Fruit fly (Drosophila melanogaster) whole organism, embryonic: ENCODE data around the gene Rbbp5.
A peak's percentile ranks its signal among the peaks of the same experiment; 100 is the strongest.

ENCODE experiments used
- Atf6 ChIP-seq: fragments of 200-800 bp; sonication (Bioruptor generic); IDR thresholded peaks from 2 replicates; pipeline ENCODE4 v1.3.6; 2022; ENCODE audit warnings: missing biosample characterization, missing genetic modification characterization
- BEAF-32 ChIP-seq: fragments of 200-800 bp; sonication (Bioruptor generic); optimal IDR thresholded peaks from 3 replicates; lab custom pipeline; 2017; ENCODE audit warnings: missing biosample characterization, missing genetic modification characterization, mild to moderate bottlenecking, moderate library complexity, missing genetic modification reagents
- CG10267 ChIP-seq: fragments of 200-800 bp; sonication (Bioruptor generic); optimal IDR thresholded peaks from 2 replicates; lab custom pipeline; 2018; ENCODE audit warnings: missing biosample characterization, mild to moderate bottlenecking, missing genetic modification characterization, moderate library complexity
- CG2116 ChIP-seq: fragments of 200-800 bp; sonication (Bioruptor generic); optimal IDR thresholded peaks from 3 replicates; lab custom pipeline; 2018; ENCODE audit warnings: missing biosample characterization, mild to moderate bottlenecking, missing genetic modification characterization
- CG4820 ChIP-seq: fragments of 200-800 bp; sonication (Bioruptor generic); optimal IDR thresholded peaks from 3 replicates; lab custom pipeline; 2016; ENCODE audit warnings: missing biosample characterization, missing genetic modification characterization
- HmgD ChIP-seq: fragments of 200-800 bp; sonication (Bioruptor generic); optimal IDR thresholded peaks from 3 replicates; lab custom pipeline; 2016; ENCODE audit warnings: missing biosample characterization, missing genetic modification characterization
- Hr3 ChIP-seq: fragments of 200-800 bp; sonication (Bioruptor generic); optimal IDR thresholded peaks from 3 replicates; lab custom pipeline; 2016; ENCODE audit warnings: missing biosample characterization, missing genetic modification characterization
- MTF-1 ChIP-seq: fragments of 200-800 bp; sonication (Bioruptor generic); optimal IDR thresholded peaks from 2 replicates; lab custom pipeline; 2018; ENCODE audit warnings: missing biosample characterization, mild to moderate bottlenecking, missing genetic modification characterization, borderline replicate concordance
- Sin3A ChIP-seq: fragments of >200 bp; optimal IDR thresholded peaks from 2 replicates; lab custom pipeline; 2018
- inv ChIP-seq: fragments of 200-800 bp; sonication (Bioruptor generic); IDR thresholded peaks from 2 replicates; pipeline ENCODE4 v1.3.6; 2022; ENCODE audit warnings: missing biosample characterization, missing genetic modification characterization; ENCODE audit not compliant: partially characterized antibody
- jigr1 ChIP-seq: fragments of 200-800 bp; sonication (Bioruptor generic); IDR thresholded peaks from 3 replicates; pipeline ENCODE4 v1.3.6; 2022; ENCODE audit warnings: missing biosample characterization, missing genetic modification characterization
- slou ChIP-seq: fragments of 200-800 bp; sonication (Bioruptor generic); optimal IDR thresholded peaks from 3 replicates; lab custom pipeline; 2016; ENCODE audit warnings: missing biosample characterization, missing genetic modification characterization
- tll ChIP-seq, 2 experiments: fragments of 200-800 bp in 1 of 2; fragments of >200 bp in 1 of 2; sonication (Bioruptor generic) in 1 of 2; optimal IDR thresholded peaks; 2 replicates each; lab custom pipeline; 2017 to 2019; ENCODE audit warnings: missing biosample characterization in 2 of 2, missing genetic modification characterization in 2 of 2, mild to moderate bottlenecking in 1 of 2, moderate library complexity in 1 of 2
- trem ChIP-seq: fragments of 200-800 bp; optimal IDR thresholded peaks from 3 replicates; lab custom pipeline; 2019; ENCODE audit warnings: missing biosample characterization, mild to moderate bottlenecking, missing genetic modification characterization, moderate library complexity
- zf30C ChIP-seq: fragments of 200-800 bp; sonication (Bioruptor generic); optimal IDR thresholded peaks from 3 replicates; lab custom pipeline; 2018; ENCODE audit warnings: missing biosample characterization, mild to moderate bottlenecking, missing genetic modification characterization

The Rbbp5 gene

DNA sequence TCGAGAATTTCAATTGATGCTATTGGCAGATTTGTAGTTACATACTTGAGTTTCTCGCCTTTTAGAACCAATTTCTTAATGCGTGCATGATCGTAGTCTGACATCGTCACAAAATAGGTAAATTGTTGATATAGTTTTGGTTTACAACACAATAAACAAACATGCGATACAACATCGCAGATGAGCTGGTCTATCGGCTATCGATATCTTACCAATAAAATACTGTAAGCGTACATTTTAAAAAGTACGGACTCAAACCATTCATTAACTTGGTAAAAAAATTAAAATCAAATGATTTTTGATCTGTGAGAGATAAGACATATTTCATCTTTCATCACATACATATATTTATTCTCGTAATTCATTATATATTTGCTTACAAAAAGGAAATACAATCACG lies 50.9 kb downstream of the Rbbp5 start, which contains the start of gene FRG1 (continued):
- TF ChIP-seq CG10267 (peak; percentile 23), BEAF-32 (GFP tag; lab: Kevin White, UChicago) (peak; percentile 78), Hr3 (GFP tag; lab: Kevin White, UChicago) (no peak), MTF-1 (no peak), zf30C (GFP tag; lab: Kevin White, UChicago) (no peak), inv (GFP tag; lab: Robert Waterston, UW) (peak; percentile 71), CG4820 (GFP tag; lab: Kevin White, UChicago) (no peak), trem (tag; lab: Kevin White, UChicago) (peak; percentile 43), tll (GFP tag; optimal IDR thresholded peaks at IDR 0.05; lab: Kevin White, UChicago) (peak in 1 of 2 experiments; percentile 20), jigr1 (GFP tag; lab: Robert Waterston, UW) (no peak), CG2116 (GFP tag; lab: Kevin White, UChicago) (peak; percentile 60), Sin3A (lab: Kevin White, UChicago) (no peak), Atf6 (GFP tag; lab: Robert Waterston, UW) (no peak), slou (GFP tag; lab: Kevin White, UChicago) (no peak), HmgD (GFP tag; lab: Kevin White, UChicago) (no peak)
